Fruit fly (Drosophila melanogaster) whole organism, prepupa: ENCODE measurements around the gene CG1789.

Source experiments
- Blimp-1 ChIP-seq: fragments of 200-800 bp; sonication (Bioruptor generic); optimal IDR thresholded peaks from 3 replicates; lab custom pipeline; 2017; ENCODE audit warnings: missing biosample characterization, missing genetic modification characterization, mild to moderate bottlenecking, moderate library complexity, missing genetic modification reagents
- CG10669 ChIP-seq: fragments of 200-800 bp; sonication (Bioruptor generic); optimal IDR thresholded peaks from 3 replicates; lab custom pipeline; 2018; ENCODE audit warnings: missing biosample characterization, mild to moderate bottlenecking, missing genetic modification characterization, moderate library complexity
- CG11762 ChIP-seq: fragments of 200-800 bp; sonication (Bioruptor generic); optimal IDR thresholded peaks from 3 replicates; lab custom pipeline; 2016; ENCODE audit warnings: missing biosample characterization, missing genetic modification characterization; ENCODE audit not compliant: insufficient read depth
- CG3919 ChIP-seq: fragments of 200-800 bp; sonication (Bioruptor generic); optimal IDR thresholded peaks from 3 replicates; lab custom pipeline; 2016; ENCODE audit warnings: missing biosample characterization, missing genetic modification characterization
- Eip78C ChIP-seq: fragments of 200-800 bp; sonication (Bioruptor generic); peaks from one replicate; lab custom pipeline; 2016; ENCODE audit warnings: missing biosample characterization, missing genetic modification characterization
- Ets21C ChIP-seq: fragments of 200-800 bp; sonication (Bioruptor generic); optimal IDR thresholded peaks from 3 replicates; lab custom pipeline; 2016; ENCODE audit warnings: missing biosample characterization, missing genetic modification characterization
- Met ChIP-seq: fragments of 200-800 bp; sonication (Bioruptor generic); optimal IDR thresholded peaks from 3 replicates; lab custom pipeline; 2016; ENCODE audit warnings: missing biosample characterization, missing genetic modification characterization
- fd59A ChIP-seq: fragments of 200-800 bp; sonication (Bioruptor generic); optimal IDR thresholded peaks from 2 replicates; lab custom pipeline; 2017; ENCODE audit warnings: missing biosample characterization, mild to moderate bottlenecking, missing genetic modification characterization, missing genetic modification reagents
- spab ChIP-seq: fragments of 200-800 bp; sonication (Bioruptor generic); optimal IDR thresholded peaks from 2 replicates; lab custom pipeline; 2017; ENCODE audit warnings: missing biosample characterization, mild to moderate bottlenecking, missing genetic modification characterization, missing genetic modification reagents
- svp ChIP-seq: fragments of 200-800 bp; sonication (Bioruptor generic); peaks from one replicate; lab custom pipeline; 2016; ENCODE audit warnings: missing biosample characterization, missing genetic modification characterization

- TF ChIP-seq Met (no peak), Ets21C (no peak), spab (GFP tag; lab: Kevin White, UChicago) (peak; percentile 58), CG3919 (peak; percentile 29), Eip78C (peak; percentile 19), svp (GFP tag; lab: Kevin White, UChicago) (peak; percentile 44), CG10669 (GFP tag; lab: Kevin White, UChicago) (peak; percentile 60), Blimp-1 (no peak), fd59A (GFP tag; lab: Kevin White, UChicago) (peak; percentile 50), CG11762 (GFP tag; lab: Kevin White, UChicago) (no peak)
Measured at dm6 chrX:8676631-8677224, 43.6 kb upstream of the CG1789 start, which contains the start of gene Rubicon.
